Worm (Caenorhabditis elegans) whole organism, L4/young adult: ENCODE measurements around the gene cwp-3.

Experiments
- W03F9.2 ChIP-seq: fragments of 150-350 bp; optimal IDR thresholded peaks from 2 replicates; lab custom pipeline; 2014; ENCODE audit warnings: missing biosample characterization, missing genetic modification characterization
- dao-5 ChIP-seq: sonication (generic microtip); optimal IDR thresholded peaks from 2 replicates; lab custom pipeline; 2016; ENCODE audit warnings: missing genotype, missing genetic modification characterization, moderate library complexity, missing compliant biosample characterization
- him-1 ChIP-seq: sonication (generic microtip); optimal IDR thresholded peaks from 2 replicates; lab custom pipeline; 2016; ENCODE audit warnings: missing genotype, missing genetic modification reagents, missing genetic modification characterization, missing compliant biosample characterization

Gene cwp-3

DNA sequence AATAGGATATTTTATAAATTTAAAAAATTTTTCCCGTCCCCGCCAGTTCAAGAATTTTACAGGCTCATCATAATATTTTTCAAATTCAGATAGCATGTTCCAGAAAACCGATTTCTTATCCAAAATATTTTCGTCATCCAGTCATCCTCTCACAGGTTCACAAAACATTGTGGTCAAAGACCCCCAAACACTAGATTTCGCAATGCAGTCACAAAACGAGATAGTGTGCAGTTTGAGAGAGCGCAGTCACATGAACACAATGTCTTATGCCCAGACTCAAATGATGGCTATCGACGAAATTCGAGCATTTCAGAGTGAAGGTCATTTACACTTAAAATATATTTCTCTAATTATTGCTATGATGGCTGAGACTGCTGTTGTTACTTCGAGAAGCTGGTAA lies 2.0 kb downstream of the cwp-3 start, which contains the start of gene abhd-5.2:
Gene abhd-5.2 (plus strand): TSS at position 95 of the 400 bp plus-strand sequence.
- TF ChIP-seq W03F9.2 (tag; lab: Kevin White, UChicago) (peak; percentile 11), him-1 (tag; lab: Kevin White, UChicago) (no peak)

ce11 chrV:4846507-4846906 lies 3.9 kb downstream of the cwp-3 start:
- TF ChIP-seq W03F9.2 (tag; lab: Kevin White, UChicago), result no peak
- no peak for TF ChIP-seq dao-5 (tag; lab: Kevin White, UChicago)
- no peak for TF ChIP-seq him-1 (tag; lab: Kevin White, UChicago)

ce11 chrV:4847424-4847823 lies 4.8 kb downstream of the cwp-3 start, which contains the start of gene abhd-5.1:
abhd-5.1 (plus strand) TSS chrV:4847653.
- TF ChIP-seq dao-5 (tag; lab: Kevin White, UChicago) (no peak), him-1 (tag; lab: Kevin White, UChicago) (no peak), W03F9.2 (tag; lab: Kevin White, UChicago) (peak; percentile 20)

DNA sequence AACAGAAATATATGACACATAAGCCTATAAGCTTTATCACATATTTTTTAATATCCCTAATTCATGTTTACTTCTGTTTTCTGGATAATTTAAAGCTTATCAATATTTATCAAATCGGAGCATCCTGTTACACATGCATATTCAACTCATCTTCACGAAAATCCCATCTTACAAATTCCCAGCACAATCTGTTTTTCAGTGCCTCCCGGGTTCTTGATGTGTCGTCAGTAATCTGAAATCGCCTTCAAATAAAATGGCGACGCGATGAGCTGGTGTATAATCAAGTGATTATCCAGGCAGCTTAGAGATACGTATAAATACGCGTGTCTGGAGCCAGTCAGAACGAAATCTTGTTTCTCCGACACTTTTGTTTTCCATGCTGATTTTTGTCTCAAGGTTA lies 7.8 kb downstream of the cwp-3 start:
- TF ChIP-seq W03F9.2 (tag; lab: Kevin White, UChicago) (no peak), dao-5 (tag; lab: Kevin White, UChicago) (no peak), him-1 (tag; lab: Kevin White, UChicago) (no peak)

- no peak for TF ChIP-seq dao-5 (tag; lab: Kevin White, UChicago)
- no peak for TF ChIP-seq him-1 (tag; lab: Kevin White, UChicago)
- no peak for TF ChIP-seq W03F9.2 (tag; lab: Kevin White, UChicago)
Observed at ce11 chrV:4851138-4851537, 8.5 kb downstream of the cwp-3 start, which contains the start of gene nex-4. nex-4 (plus strand) TSS chrV:4851438.

DNA sequence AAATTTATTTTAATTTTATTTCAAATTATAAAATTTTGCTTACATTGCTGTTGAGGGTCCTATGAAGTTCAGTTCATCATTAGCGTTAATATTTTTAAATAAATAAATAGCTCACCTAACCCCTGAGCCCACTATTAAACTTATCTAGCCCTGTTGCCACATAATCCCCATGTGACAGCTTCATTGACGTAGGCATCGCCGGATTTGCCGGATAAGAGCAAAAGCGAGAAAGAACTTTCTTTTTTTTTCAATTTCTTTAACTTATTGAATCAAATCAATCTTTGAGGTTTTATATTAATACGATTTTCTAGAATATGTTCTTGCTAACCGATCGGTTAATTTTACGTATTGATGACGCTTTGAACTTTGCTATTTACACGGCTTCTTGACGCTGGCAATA lies 9.3 kb downstream of the cwp-3 start:
- TF ChIP-seq dao-5 (tag; lab: Kevin White, UChicago), result no peak
- no peak for TF ChIP-seq W03F9.2 (tag; lab: Kevin White, UChicago)
- no peak for TF ChIP-seq him-1 (tag; lab: Kevin White, UChicago)

DNA sequence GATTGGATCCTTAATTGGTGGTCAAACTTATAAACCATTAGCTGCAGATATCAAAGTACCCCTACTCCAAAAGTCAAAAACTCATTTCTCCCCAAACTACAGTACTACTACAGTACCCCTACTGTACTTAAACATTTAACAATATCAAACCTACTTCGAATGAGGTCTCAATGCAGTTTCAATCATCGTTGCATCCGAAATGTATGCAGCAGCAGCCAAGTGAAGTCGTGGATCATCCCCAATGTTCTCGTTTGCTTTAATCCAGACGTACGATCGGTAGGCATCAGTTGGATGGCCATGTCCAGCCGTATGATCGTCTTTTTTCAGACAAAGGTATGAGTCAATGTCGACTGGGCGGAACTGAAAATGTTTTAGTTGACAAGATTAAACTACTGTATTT lies 14.9 kb downstream of the cwp-3 start:
- no peak for TF ChIP-seq W03F9.2 (tag; lab: Kevin White, UChicago)
- TF ChIP-seq him-1 (tag; lab: Kevin White, UChicago), result no peak
- TF ChIP-seq dao-5 (tag; lab: Kevin White, UChicago), result no peak

DNA sequence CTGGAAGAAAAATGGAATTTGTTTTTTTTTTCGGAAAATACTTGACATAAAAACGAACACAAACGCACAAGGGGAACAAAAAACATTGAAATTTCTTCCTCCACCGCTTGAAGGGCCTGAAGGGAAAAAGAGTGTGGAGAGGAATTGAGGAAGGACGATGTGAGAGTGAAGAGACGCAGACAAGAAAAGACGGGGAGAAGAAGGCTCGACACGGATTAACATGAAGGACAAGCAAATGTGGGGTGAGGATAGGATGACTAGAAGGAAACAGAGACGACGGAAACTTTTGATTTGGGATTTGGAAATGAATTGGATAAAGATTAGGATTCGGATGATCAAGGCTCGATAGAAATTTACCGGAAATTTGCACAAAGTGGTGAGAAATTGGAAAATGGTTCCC lies 17.9 kb downstream of the cwp-3 start:
- TF ChIP-seq W03F9.2 (tag; lab: Kevin White, UChicago), result no peak
- TF ChIP-seq dao-5 (tag; lab: Kevin White, UChicago), result no peak
- TF ChIP-seq him-1 (tag; lab: Kevin White, UChicago), result no peak

ce11 chrV:4862737-4863136 lies 20.1 kb downstream of the cwp-3 start, which contains the start of gene C37H5.13:
C37H5.13 (minus strand) TSS chrV:4862965.
- TF ChIP-seq W03F9.2 (tag; lab: Kevin White, UChicago) (no peak), dao-5 (tag; lab: Kevin White, UChicago) (no peak), him-1 (tag; lab: Kevin White, UChicago) (no peak)

DNA sequence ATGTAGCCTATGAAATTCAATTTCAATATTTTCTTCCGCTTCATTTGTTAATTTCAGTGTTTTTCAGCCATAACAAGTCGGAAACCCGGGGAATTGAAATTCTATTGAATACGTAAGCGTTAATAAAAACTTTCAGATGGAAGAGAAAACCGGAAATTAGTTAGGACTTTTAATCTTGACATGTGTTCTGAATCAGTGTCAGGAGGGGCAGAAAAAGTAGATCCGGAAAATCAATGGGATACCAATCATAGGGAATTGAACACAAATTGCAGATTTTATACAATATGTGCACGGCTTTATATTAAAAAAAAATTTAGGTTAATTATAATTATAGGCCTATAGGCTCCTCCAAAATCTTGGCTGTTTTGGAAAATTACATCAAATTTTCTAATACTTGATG lies 21.7 kb downstream of the cwp-3 start:
- no peak for TF ChIP-seq him-1 (tag; lab: Kevin White, UChicago)
- TF ChIP-seq dao-5 (tag; lab: Kevin White, UChicago), result no peak
- TF ChIP-seq W03F9.2 (tag; lab: Kevin White, UChicago), result no peak

DNA sequence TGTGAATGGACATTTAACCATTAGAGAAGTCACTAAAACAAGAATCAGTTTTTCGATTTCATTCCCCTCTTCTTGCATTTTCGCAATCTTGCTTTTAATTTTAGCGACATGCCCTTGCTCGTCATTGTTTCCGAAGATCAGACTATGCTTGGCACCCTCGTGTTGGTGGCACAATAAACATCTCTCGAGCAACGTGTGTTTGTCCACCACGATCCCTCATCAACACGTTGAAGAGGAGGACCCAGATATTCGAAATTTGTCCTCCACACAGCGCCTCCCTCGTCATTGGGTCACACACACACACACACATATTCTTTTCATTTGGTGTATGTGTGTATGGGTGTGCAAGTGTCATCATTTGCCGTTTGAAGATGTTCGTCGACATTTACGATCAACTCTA lies 22.7 kb downstream of the cwp-3 start, which contains the start of gene srd-32:
Gene srd-32 (plus strand): TSS at position 301 of the 400 bp plus-strand sequence.
- TF ChIP-seq W03F9.2 (tag; lab: Kevin White, UChicago) (no peak), him-1 (tag; lab: Kevin White, UChicago) (no peak), dao-5 (tag; lab: Kevin White, UChicago) (no peak)

ce11 chrV:4867535-4867934 lies 24.9 kb downstream of the cwp-3 start:
- TF ChIP-seq him-1 (tag; lab: Kevin White, UChicago) (no peak), W03F9.2 (tag; lab: Kevin White, UChicago) (no peak), dao-5 (tag; lab: Kevin White, UChicago) (no peak)

- no peak for TF ChIP-seq him-1 (tag; lab: Kevin White, UChicago)
- TF ChIP-seq dao-5 (tag; lab: Kevin White, UChicago), result no peak
- no peak for TF ChIP-seq W03F9.2 (tag; lab: Kevin White, UChicago)
Observed at ce11 chrV:4868698-4869097, 26.1 kb downstream of the cwp-3 start.

- TF ChIP-seq him-1 (tag; lab: Kevin White, UChicago), result no peak
- no peak for TF ChIP-seq dao-5 (tag; lab: Kevin White, UChicago)
- TF ChIP-seq W03F9.2 (tag; lab: Kevin White, UChicago), result no peak
Observed at ce11 chrV:4870627-4871026, 28.0 kb downstream of the cwp-3 start.
